Worm (Caenorhabditis elegans) whole organism, midembryonic: ENCODE measurements around the gene cab-1.

Experiments used
- T22C8.4 ChIP-seq: fragments of 200-800 bp; sonication (Bioruptor generic); IDR thresholded peaks from 2 replicates; pipeline ENCODE4 v1.3.6; 2022; ENCODE audit warnings: missing genetic modification characterization, missing compliant biosample characterization
- flt-1 ChIP-seq: fragments of 200-800 bp; sonication (Bioruptor generic); IDR thresholded peaks from 2 replicates; pipeline ENCODE4 v1.3.6; 2022; ENCODE audit warnings: missing genetic modification characterization, missing compliant biosample characterization
- klf-2 ChIP-seq: fragments of 200-800 bp; sonication (Bioruptor generic); conservative IDR thresholded peaks from 2 replicates; pipeline ENCODE4 v1.3.6; 2022; ENCODE audit warnings: missing genetic modification reagents, missing genetic modification characterization, missing compliant biosample characterization
- med-1 ChIP-seq: sonication (generic microtip); optimal IDR thresholded peaks from 2 replicates; lab custom pipeline; 2017; ENCODE audit warnings: missing genetic modification characterization, mild to moderate bottlenecking, missing compliant biosample characterization, antibody characterized with exemption, missing genetic modification reagents; ENCODE audit not compliant: insufficient read depth
- ref-1 ChIP-seq: fragments of 200-800 bp; sonication (Bioruptor generic); conservative IDR thresholded peaks from 2 replicates; pipeline ENCODE4 v1.3.6; 2022; ENCODE audit warnings: missing genetic modification reagents, missing genetic modification characterization, missing compliant biosample characterization
- ztf-23 ChIP-seq: fragments of 200-800 bp; sonication (Bioruptor generic); IDR thresholded peaks from 2 replicates; pipeline ENCODE4 v1.3.6; 2022; ENCODE audit warnings: missing genetic modification reagents, missing genetic modification characterization, missing compliant biosample characterization
- ztf-29 ChIP-seq: fragments of 200-800 bp; sonication (Bioruptor generic); IDR thresholded peaks from 2 replicates; pipeline ENCODE4 v1.3.6; 2022; ENCODE audit warnings: missing genetic modification reagents, missing genetic modification characterization, missing compliant biosample characterization

DNA sequence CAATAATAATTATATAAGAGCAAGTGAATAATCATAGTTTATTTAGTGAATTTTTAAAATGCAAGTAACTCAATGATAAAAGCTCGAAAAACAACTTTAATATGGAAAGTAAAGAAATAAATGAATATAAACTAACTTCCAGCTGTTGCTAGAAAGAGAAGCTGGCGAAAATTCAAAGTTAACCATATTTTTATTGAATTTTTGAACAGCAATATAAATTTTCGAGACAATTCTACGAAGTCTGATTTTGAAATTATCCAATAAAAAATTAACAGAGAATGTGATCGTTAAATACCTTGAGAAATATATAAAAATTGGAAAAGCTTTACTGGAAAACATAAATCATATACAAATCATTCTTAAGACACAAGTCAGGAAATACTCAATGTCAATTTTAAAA lies 26.1 kb downstream of the cab-1 start:
- TF ChIP-seq T22C8.4 (GFP tag; lab: Robert Waterston, UW) (no peak), med-1 (GFP tag; lab: Kevin White, UChicago) (no peak), flt-1 (GFP tag; lab: Robert Waterston, UW) (no peak), ztf-29 (GFP tag; lab: Robert Waterston, UW) (no peak), ztf-23 (no peak), ref-1 (GFP tag; lab: Robert Waterston, UW) (no peak), klf-2 (GFP tag; lab: Robert Waterston, UW) (no peak)
